Worm (Caenorhabditis elegans): Measurements from ENCODE around the gene ndab-2.

The ndab-2 gene

ce11 chrIII:7162065-7162762 lies 18.3 kb upstream of the ndab-2 start, which contains the start of the genes syf-2 and K04G7.1 (continued):
- TF ChIP-seq pag-3 (tag; optimal IDR thresholded peaks at IDR 0.05; ENCODE audit: borderline replicate concordance), result no peak
- TF ChIP-seq ceh-22 (tag; optimal IDR thresholded peaks at IDR 0.05), result no peak
- no peak for TF ChIP-seq che-1 (tag; optimal IDR thresholded peaks at IDR 0.05)
- peak; percentile 71 for TF ChIP-seq ceh-31 (tag; optimal IDR thresholded peaks at IDR 0.05)
- peak; percentile 64 for TF ChIP-seq unc-42 (tag; optimal IDR thresholded peaks at IDR 0.05)
- no peak for TF ChIP-seq sox-2 (GFP tag; IDR thresholded peaks at IDR 0.05)
- peak; percentile 26 for TF ChIP-seq ceh-18 (tag; optimal IDR thresholded peaks at IDR 0.05)
- no peak for TF ChIP-seq pat-9 (tag; optimal IDR thresholded peaks at IDR 0.05)
- no peak for TF ChIP-seq hlh-15 (tag; optimal IDR thresholded peaks at IDR 0.05)
- TF ChIP-seq K09A11.1 (tag; optimal IDR thresholded peaks at IDR 0.05; ENCODE audit: insufficient read depth), result peak; percentile 42

DNA sequence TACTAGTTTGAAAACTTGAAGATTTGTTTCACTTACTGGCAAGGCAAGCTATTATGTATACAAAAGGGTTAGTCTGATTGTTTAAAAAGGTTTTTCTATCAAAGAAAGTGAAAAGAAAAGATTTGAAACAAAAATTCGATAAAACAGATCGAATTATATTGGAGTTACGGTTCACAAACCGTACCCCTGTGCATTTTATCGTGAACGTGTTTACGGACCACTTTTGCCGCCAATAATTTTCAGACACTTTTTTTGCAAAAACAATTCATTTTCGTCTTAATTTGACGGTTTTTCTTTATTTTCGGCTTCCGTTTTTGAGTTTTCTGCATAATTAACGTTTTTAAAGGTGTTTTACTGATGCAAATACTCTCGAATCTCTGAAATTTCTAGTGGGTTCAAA lies 15.3 kb upstream of the ndab-2 start:
- TF ChIP-seq hlh-13 (GFP tag; optimal IDR thresholded peaks at IDR 0.05), result no peak

ce11 chrIII:7165816-7166229 lies 14.7 kb upstream of the ndab-2 start:
- TF ChIP-seq elt-2 (tag; optimal IDR thresholded peaks at IDR 0.05), result peak; percentile 45
- no peak for TF ChIP-seq ets-4 (tag; optimal IDR thresholded peaks at IDR 0.05)
- no peak for TF ChIP-seq ceh-22 (tag; optimal IDR thresholded peaks at IDR 0.05)
- TF ChIP-seq pax-1 (tag; optimal IDR thresholded peaks at IDR 0.05), result no peak
- TF ChIP-seq Y22D7AL.16 (tag; optimal IDR thresholded peaks at IDR 0.05), result no peak
- no peak for TF ChIP-seq che-1 (tag; optimal IDR thresholded peaks at IDR 0.05)
- TF ChIP-seq ceh-34 (tag; optimal IDR thresholded peaks at IDR 0.05), result no peak

ce11 chrIII:7166664-7167567 lies 13.6 kb upstream of the ndab-2 start:
- TF ChIP-seq madf-2 (tag; optimal IDR thresholded peaks at IDR 0.05) (no peak), nfya-1 (tag; optimal IDR thresholded peaks at IDR 0.05) (peak; percentile 8), elt-2 (tag; optimal IDR thresholded peaks at IDR 0.05) (peak; percentile 91)

- TF ChIP-seq pqm-1 (tag; optimal IDR thresholded peaks at IDR 0.05) (no peak), zip-5 (tag; optimal IDR thresholded peaks at IDR 0.05) (no peak), hlh-30 (tag; optimal IDR thresholded peaks at IDR 0.05; ENCODE audit: insufficient read depth) (no peak), F13H6.1 (tag; optimal IDR thresholded peaks at IDR 0.05) (no peak), ceh-31 (tag; optimal IDR thresholded peaks at IDR 0.05) (no peak), npax-4 (tag; optimal IDR thresholded peaks at IDR 0.05) (no peak), hlh-13 (GFP tag; optimal IDR thresholded peaks at IDR 0.05) (no peak), ceh-24 (tag; optimal IDR thresholded peaks at IDR 0.05) (no peak)
These were observed 13.0 kb upstream of the ndab-2 start, which contains the start of gene acs-4 for ce11 chrIII:7167568-7167937. Gene acs-4, plus strand, starts transcription at chrIII:7167838.

DNA sequence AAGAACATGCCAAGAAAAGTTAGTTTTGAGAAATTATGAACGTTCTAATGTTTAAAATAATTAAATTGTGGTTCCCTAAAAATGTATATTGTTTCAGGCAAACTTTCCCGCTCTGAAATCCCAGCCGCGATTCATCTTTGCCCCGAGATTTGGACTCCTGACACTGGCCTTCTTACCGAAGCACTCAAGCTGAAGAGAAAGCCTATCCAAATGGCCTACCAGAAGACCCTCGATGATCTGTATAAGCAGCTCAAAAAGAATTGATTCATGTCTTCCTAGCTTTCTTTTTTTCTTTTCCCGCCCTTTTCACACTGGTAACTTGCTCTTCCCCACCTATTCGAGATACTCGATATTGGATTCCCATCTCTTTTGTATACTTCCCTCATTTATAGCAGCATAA lies 10.5 kb upstream of the ndab-2 start:
- TF ChIP-seq mec-3 (tag; optimal IDR thresholded peaks at IDR 0.05; ENCODE audit: borderline replicate concordance), result no peak

- no peak for TF ChIP-seq nhr-11 (tag; optimal IDR thresholded peaks at IDR 0.05)
- TF ChIP-seq elt-2 (tag; optimal IDR thresholded peaks at IDR 0.05), result no peak
- no peak for TF ChIP-seq nfya-1 (tag; optimal IDR thresholded peaks at IDR 0.05)
- TF ChIP-seq Y22D7AL.16 (tag; optimal IDR thresholded peaks at IDR 0.05), result no peak
- TF ChIP-seq ceh-6 (GFP tag; optimal IDR thresholded peaks at IDR 0.05), result no peak
- no peak for TF ChIP-seq hlh-6 (tag; optimal IDR thresholded peaks at IDR 0.05)
- TF ChIP-seq gmeb-2 (tag; optimal IDR thresholded peaks at IDR 0.05), result no peak
- no peak for TF ChIP-seq unc-42 (tag; optimal IDR thresholded peaks at IDR 0.05)
- no peak for TF ChIP-seq tbx-2 (tag; optimal IDR thresholded peaks at IDR 0.05)
- no peak for TF ChIP-seq T23F11.4 (GFP tag; optimal IDR thresholded peaks at IDR 0.05)
- TF ChIP-seq pqm-1 (tag; optimal IDR thresholded peaks at IDR 0.05), result no peak
- TF ChIP-seq dve-1 (tag; optimal IDR thresholded peaks at IDR 0.05), result no peak
- TF ChIP-seq ceh-18 (tag; optimal IDR thresholded peaks at IDR 0.05), result no peak
- TF ChIP-seq pha-2 (tag; optimal IDR thresholded peaks at IDR 0.05), result no peak
These were observed 2.1 kb upstream of the ndab-2 start for ce11 chrIII:7178497-7178896.
